Fruit fly (Drosophila melanogaster): Measurements from ENCODE around the gene TM9SF2.

The TM9SF2 gene

DNA sequence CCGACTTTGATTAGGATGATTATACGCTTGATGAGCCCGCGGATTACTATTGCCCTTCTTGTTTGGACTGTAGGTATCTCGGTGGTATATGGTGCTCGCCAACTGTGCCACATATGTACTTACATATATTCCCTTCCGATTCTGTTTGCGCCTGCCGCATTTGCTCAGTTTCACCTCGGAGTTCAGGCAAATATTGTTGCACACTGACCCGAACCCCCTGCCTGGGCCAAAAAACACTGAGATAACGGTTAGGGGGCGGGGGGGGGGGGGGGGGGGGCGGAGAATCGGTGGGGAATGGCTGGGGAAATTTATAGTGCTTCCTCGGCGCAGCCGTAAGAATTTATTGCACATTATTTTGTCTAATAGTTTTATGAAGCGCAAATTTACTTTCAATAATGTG, 41.8 kb upstream of the TM9SF2 start:
- TF ChIP-seq CG10348 (GFP tag; IDR thresholded peaks at IDR 0.05), result no peak
- TF ChIP-seq Ets98B (GFP tag; IDR thresholded peaks at IDR 0.05), result no peak
- no peak for TF ChIP-seq CG8301 (tag; optimal IDR thresholded peaks at IDR 0.05)
- no peak for TF ChIP-seq D1 (tag; optimal IDR thresholded peaks at IDR 0.05)
- no peak for TF ChIP-seq rn (GFP tag; IDR thresholded peaks at IDR 0.05)
- TF ChIP-seq CG15710 (tag; optimal IDR thresholded peaks at IDR 0.05), result no peak
- TF ChIP-seq CG14655 (GFP tag; optimal IDR thresholded peaks at IDR 0.05), result no peak
- no peak for TF ChIP-seq Pif1A (GFP tag; optimal IDR thresholded peaks at IDR 0.05)
- TF ChIP-seq CG4496 (GFP tag; IDR thresholded peaks at IDR 0.05), result no peak
- TF ChIP-seq CG34367 (tag; optimal IDR thresholded peaks at IDR 0.05), result no peak

DNA sequence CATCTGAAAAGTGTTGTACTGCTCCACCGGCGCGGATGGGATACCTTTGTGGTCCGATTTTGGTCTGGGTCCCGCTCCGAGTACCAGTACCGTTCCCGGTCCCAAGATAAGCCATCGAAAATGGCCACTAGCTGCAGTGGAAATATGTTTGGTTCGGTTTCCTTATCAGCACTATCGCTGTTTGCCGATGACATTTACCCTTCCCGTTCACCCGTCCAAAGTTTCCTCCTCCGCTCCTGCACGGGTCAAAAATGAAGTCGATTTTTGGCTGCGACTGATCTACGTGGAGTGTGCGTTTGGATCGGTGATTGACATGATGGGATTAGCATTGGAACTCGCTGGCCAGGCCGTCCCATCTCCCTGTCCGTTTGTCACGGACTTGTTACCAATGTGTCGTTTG, 40.4 kb upstream of the TM9SF2 start:
- TF ChIP-seq Pif1B (GFP tag; optimal IDR thresholded peaks at IDR 0.05) (no peak), CG9948 (tag; optimal IDR thresholded peaks at IDR 0.05) (no peak), Snoo (tag; optimal IDR thresholded peaks at IDR 0.05) (no peak), fd96Ca (GFP tag; IDR thresholded peaks at IDR 0.05) (no peak), D1 (tag; optimal IDR thresholded peaks at IDR 0.05) (no peak), CG34367 (tag; optimal IDR thresholded peaks at IDR 0.05) (no peak), EcR (GFP tag; optimal IDR thresholded peaks at IDR 0.05) (no peak), CG15710 (tag; optimal IDR thresholded peaks at IDR 0.05) (no peak), Ets98B (GFP tag; IDR thresholded peaks at IDR 0.05) (no peak), CG14655 (GFP tag; optimal IDR thresholded peaks at IDR 0.05) (no peak), gl (tag; optimal IDR thresholded peaks at IDR 0.05) (no peak), CG8159 (tag; optimal IDR thresholded peaks at IDR 0.05) (no peak), CG13204 (GFP tag; optimal IDR thresholded peaks at IDR 0.05) (no peak), Pif1A (GFP tag; optimal IDR thresholded peaks at IDR 0.05) (no peak), rn (GFP tag; IDR thresholded peaks at IDR 0.05) (no peak), CG12605 (GFP tag; IDR thresholded peaks at IDR 0.05) (no peak), CG17806 (tag; optimal IDR thresholded peaks at IDR 0.05) (no peak), CG10348 (GFP tag; IDR thresholded peaks at IDR 0.05) (no peak)

DNA sequence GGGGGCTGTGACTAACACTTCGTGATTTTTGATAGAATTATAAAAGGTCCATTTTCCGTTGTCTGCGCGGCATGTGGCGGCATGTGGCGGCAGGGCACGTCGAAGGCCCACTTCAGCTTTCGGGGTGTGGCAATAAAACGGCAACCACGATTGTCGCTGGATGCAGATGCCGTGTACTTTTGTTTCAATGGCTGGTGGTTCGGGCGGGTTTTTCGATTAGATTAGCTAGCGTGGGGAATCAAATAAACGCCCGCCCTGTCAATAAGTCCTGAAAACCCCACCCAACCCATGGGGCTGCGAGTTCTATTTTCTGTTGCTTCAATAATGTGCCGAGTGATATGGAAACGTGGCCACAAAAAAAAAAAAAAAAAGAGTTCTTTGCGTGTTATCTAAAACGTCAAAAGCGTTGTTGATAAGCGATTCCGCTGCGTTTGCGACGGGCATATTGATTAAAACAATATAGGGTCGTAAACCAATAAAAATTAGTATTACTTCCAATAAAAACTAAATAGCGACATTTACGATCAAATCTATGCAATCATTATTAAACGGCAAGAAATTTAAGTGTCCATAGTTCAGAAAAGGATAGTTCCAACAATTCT, 39.4 kb upstream of the TM9SF2 start:
- 0 out of 3 replicates have a peak, but pooled peaks have one; percentile 28 for TF ChIP-seq fd96Ca (GFP tag; IDR thresholded peaks at IDR 0.05)
- TF ChIP-seq CG10348 (GFP tag; IDR thresholded peaks at IDR 0.05), result no peak
- no peak for TF ChIP-seq CG12605 (GFP tag; IDR thresholded peaks at IDR 0.05)
- TF ChIP-seq CG17806 (tag; optimal IDR thresholded peaks at IDR 0.05), result no peak

DNA sequence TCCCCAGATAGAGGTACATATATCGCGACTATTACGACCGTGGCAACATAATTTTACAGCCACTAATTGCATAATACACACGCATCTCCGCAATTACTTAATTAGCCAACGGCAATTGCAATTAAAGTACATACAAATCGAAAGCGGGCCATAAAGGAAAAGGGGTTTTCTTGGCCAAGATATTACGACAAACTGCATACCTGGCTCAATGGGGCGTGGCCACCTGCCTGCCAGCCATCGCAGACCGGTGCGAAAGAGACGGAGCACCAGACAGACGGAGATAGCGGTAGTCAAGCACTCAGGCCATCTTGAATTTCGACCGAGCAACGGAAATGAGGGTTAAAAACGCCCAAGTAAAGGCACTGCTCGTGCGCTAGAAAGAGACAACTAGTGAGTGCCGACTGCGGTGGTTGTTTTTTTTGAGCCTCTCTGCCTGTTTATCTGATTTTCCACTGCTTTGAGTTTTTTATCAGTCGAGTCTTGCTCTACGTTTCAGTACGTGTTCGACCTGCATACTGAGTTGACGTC, 36.2 kb upstream of the TM9SF2 start, which contains the start of gene cad:
Gene cad (plus strand): TSS at position 490 of the 528 bp plus-strand sequence.
- TF ChIP-seq CG15710 (tag; optimal IDR thresholded peaks at IDR 0.05) (peak; percentile 30), Pif1A (GFP tag; optimal IDR thresholded peaks at IDR 0.05) (peak; percentile 59), gl (tag; optimal IDR thresholded peaks at IDR 0.05) (peak; percentile 19), CG14655 (GFP tag; optimal IDR thresholded peaks at IDR 0.05) (no peak), CG13204 (GFP tag; optimal IDR thresholded peaks at IDR 0.05) (no peak), Snoo (tag; optimal IDR thresholded peaks at IDR 0.05) (peak; percentile 66), rn (GFP tag; IDR thresholded peaks at IDR 0.05) (no peak), fd96Ca (GFP tag; IDR thresholded peaks at IDR 0.05) (peak; percentile 62; the same call in 2 of the 3 replicates), CG12605 (GFP tag; IDR thresholded peaks at IDR 0.05) (no peak), CG17806 (tag; optimal IDR thresholded peaks at IDR 0.05) (no peak), Pif1B (GFP tag; optimal IDR thresholded peaks at IDR 0.05) (peak; percentile 7), CG4496 (GFP tag; IDR thresholded peaks at IDR 0.05) (no peak; the same call in 1 of the 3 replicates), CG10348 (GFP tag; IDR thresholded peaks at IDR 0.05) (no peak), CG9948 (tag; optimal IDR thresholded peaks at IDR 0.05) (no peak), CG8159 (tag; optimal IDR thresholded peaks at IDR 0.05) (no peak), D1 (tag; optimal IDR thresholded peaks at IDR 0.05) (peak; percentile 28), Ets98B (GFP tag; IDR thresholded peaks at IDR 0.05) (peak; percentile 52), CG32121 (GFP tag; IDR thresholded peaks at IDR 0.05) (peak; percentile 40; the same call in 1 of the 2 replicates), CG8301 (tag; optimal IDR thresholded peaks at IDR 0.05) (no peak), CG34367 (tag; optimal IDR thresholded peaks at IDR 0.05) (no peak), EcR (GFP tag; optimal IDR thresholded peaks at IDR 0.05) (no peak)

DNA sequence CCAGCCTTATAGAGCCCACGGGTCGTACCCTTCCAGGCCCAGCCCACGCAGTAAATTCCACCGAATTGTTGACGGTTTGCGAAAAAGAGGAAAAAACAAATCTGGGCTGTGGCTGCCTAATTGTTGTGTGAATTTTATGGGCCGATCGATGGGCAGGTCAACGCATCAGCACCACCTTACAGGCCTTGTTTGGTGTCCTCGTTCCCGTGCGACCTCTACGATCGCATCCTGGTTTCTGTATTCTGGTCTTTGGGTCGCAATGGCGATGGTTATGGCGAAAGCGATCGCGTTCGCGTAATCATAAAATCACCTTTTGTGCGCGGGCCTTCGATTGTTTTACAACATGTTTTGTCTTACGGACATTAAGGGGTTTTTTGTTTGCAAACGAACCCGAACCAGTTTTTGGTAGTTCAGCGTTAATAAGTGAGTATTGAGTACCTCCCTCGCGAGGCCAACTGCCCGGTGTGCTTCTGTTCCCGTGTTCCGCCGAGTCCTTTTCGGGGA, 34.5 kb upstream of the TM9SF2 start:
- TF ChIP-seq CG4496 (GFP tag; IDR thresholded peaks at IDR 0.05) (no peak), gl (tag; optimal IDR thresholded peaks at IDR 0.05) (no peak), Pif1A (GFP tag; optimal IDR thresholded peaks at IDR 0.05) (no peak), fd96Ca (GFP tag; IDR thresholded peaks at IDR 0.05) (no peak), Snoo (tag; optimal IDR thresholded peaks at IDR 0.05) (no peak), CG34367 (tag; optimal IDR thresholded peaks at IDR 0.05) (no peak), CG10348 (GFP tag; IDR thresholded peaks at IDR 0.05) (no peak), Ets98B (GFP tag; IDR thresholded peaks at IDR 0.05) (no peak), CG9948 (tag; optimal IDR thresholded peaks at IDR 0.05) (no peak), CG8159 (tag; optimal IDR thresholded peaks at IDR 0.05) (no peak)

DNA sequence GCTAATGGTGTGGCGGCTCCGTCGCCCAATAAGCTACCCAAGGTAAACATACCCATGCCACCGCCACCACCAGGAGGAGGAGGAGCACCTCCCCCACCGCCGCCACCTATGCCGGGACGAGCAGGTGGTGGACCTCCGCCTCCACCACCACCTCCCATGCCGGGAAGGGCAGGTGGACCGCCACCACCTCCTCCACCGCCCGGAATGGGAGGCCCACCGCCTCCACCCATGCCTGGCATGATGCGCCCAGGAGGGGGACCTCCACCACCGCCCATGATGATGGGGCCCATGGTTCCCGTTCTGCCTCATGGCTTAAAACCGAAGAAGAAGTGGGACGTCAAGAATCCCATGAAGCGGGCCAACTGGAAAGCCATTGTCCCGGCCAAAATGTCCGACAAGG, 30.6 kb upstream of the TM9SF2 start:
- no peak for TF ChIP-seq CG4496 (GFP tag; IDR thresholded peaks at IDR 0.05)
- TF ChIP-seq CG8301 (tag; optimal IDR thresholded peaks at IDR 0.05), result no peak
- TF ChIP-seq CG13204 (GFP tag; optimal IDR thresholded peaks at IDR 0.05), result no peak
- TF ChIP-seq CG10348 (GFP tag; IDR thresholded peaks at IDR 0.05), result no peak
- TF ChIP-seq CG12605 (GFP tag; IDR thresholded peaks at IDR 0.05), result no peak
- no peak for TF ChIP-seq fd96Ca (GFP tag; IDR thresholded peaks at IDR 0.05)
- no peak for TF ChIP-seq Snoo (tag; optimal IDR thresholded peaks at IDR 0.05)
- no peak for TF ChIP-seq gl (tag; optimal IDR thresholded peaks at IDR 0.05)
- TF ChIP-seq Pif1B (GFP tag; optimal IDR thresholded peaks at IDR 0.05), result no peak
